Fruit fly (Drosophila melanogaster) Kc167 (cell line): ENCODE results near the gene CG32486.

Experiments used
- Sin3A ChIP-seq: fragments of >200 bp; optimal IDR thresholded peaks from 2 replicates; lab custom pipeline; 2018; ENCODE audit warnings: missing external identifiers
- h ChIP-seq: fragments of >200 bp; optimal IDR thresholded peaks from 3 replicates; lab custom pipeline; 2018; ENCODE audit warnings: missing external identifiers
- insv ChIP-seq: fragments of >200 bp; optimal IDR thresholded peaks from 3 replicates; lab custom pipeline; 2018; ENCODE audit warnings: missing external identifiers
- psq ChIP-seq: fragments of >200 bp; optimal IDR thresholded peaks from 2 replicates; lab custom pipeline; 2017; ENCODE audit warnings: missing external identifiers
- ttk ChIP-seq: sonication (Bioruptor generic); optimal IDR thresholded peaks from 2 replicates; lab custom pipeline; 2017; ENCODE audit warnings: missing external identifiers

dm6 chr3L:3054851-3055250 lies 15.8 kb downstream of the CG32486 start, which contains the start of gene CG16753:
- TF ChIP-seq psq (no peak), Sin3A (lab: Kevin White, UChicago) (no peak), ttk (no peak), insv (no peak), h (no peak)
